Fruit fly (Drosophila melanogaster) S2 (cell line): ENCODE data around the gene stx.
"Not testable (repeated sequence)": the region's sequence is repeated elsewhere in the genome, so short reads cannot be mapped to it uniquely, and the experiment has no call there.

Experiments
- CG8478 ChIP-seq: fragments of >200 bp; optimal IDR thresholded peaks from 2 replicates; lab custom pipeline; 2018
- CTCF ChIP-seq, 2 experiments: fragments of >200 bp; optimal IDR thresholded peaks; 2 replicates each; lab custom pipeline; 2018

dm6 chrX:10661743-10662142, 83.0 kb downstream of the stx start, which contains the start of gene Rab9E:
- not testable (repeated sequence) for TF ChIP-seq CG8478; CTCF (optimal IDR thresholded peaks at IDR 0.05; lab: Kevin White, UChicago)
